Worm (Caenorhabditis elegans) whole organism, L2 larva: ENCODE measurements around the gene sec-20.

ENCODE experiments used
- aly-2 ChIP-seq: fragments of 150-350 bp; optimal IDR thresholded peaks from 2 replicates; lab custom pipeline; 2014; ENCODE audit warnings: missing biosample characterization, missing genetic modification characterization
- nhr-11 ChIP-seq: fragments of 150-350 bp; optimal IDR thresholded peaks from 2 replicates; lab custom pipeline; 2014; ENCODE audit warnings: missing biosample characterization, missing genetic modification characterization
- nhr-25 ChIP-seq: fragments of 150-350 bp; sonication (generic microtip); optimal IDR thresholded peaks from 3 replicates; lab custom pipeline; 2014; ENCODE audit warnings: missing biosample characterization, missing genetic modification characterization

- no peak for TF ChIP-seq aly-2 (tag; lab: Kevin White, UChicago)
- TF ChIP-seq nhr-11 (tag; lab: Kevin White, UChicago), result no peak
- no peak for TF ChIP-seq nhr-25 (tag; lab: Kevin White, UChicago)
These were observed 19.5 kb downstream of the sec-20 start for ce11 chrIII:211387-211786.
